Worm (Caenorhabditis elegans): ENCODE data around the gene arf-5.
A peak's percentile ranks its signal among the peaks of the same experiment; 100 is the strongest.
"Not testable (repeated sequence)": the region's sequence is repeated elsewhere in the genome, so short reads cannot be mapped to it uniquely, and the experiment has no call there.

DNA sequence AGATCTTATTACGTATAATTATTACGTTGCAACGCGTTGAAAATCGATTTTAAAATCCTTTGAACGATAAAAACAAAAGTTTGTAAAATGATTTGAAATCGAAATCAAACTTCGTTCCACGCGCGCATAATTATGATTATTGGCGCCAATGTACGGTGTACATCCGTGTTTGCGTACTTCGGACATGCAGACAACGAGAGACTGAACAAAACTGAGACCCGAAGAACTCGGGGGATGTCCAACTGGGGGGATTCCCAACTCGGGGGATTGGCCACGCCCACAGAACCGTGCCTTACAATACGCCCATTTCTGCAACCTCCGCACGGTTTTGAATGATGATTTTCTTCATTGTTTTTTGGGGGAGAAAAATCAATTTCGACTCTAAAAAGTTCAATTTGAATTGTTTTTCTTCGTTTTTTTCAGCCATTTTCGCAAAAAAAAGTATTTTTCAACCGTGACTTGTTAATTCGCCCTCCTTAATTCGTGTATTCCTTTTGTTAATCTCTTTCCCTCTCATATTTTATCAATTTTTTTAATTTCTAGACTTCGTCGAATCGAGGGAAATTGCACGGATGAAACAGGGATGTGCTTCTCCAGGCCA is 35.3 kb upstream of the arf-5 start, which contains the start of gene F20D12.12:
- TF ChIP-seq ceh-44 (GFP tag; IDR thresholded peaks at IDR 0.05) (peak; percentile 96), lsy-2 (tag; optimal IDR thresholded peaks at IDR 0.05) (peak; percentile 70 to 96), tra-1 (GFP tag; IDR thresholded peaks at IDR 0.05) (peak; percentile 87; the same call in 1 of the 2 replicates)
- not testable (repeated sequence) for TF ChIP-seq nhr-11 (tag; optimal IDR thresholded peaks at IDR 0.05); ztf-11 (tag; optimal IDR thresholded peaks at IDR 0.05); pqm-1 (tag; optimal IDR thresholded peaks at IDR 0.05); gei-8 (GFP tag; optimal IDR thresholded peaks at IDR 0.05); sdz-12 (GFP tag; optimal IDR thresholded peaks at IDR 0.05); nhr-76 (tag; optimal IDR thresholded peaks at IDR 0.05); F26F4.8 (GFP tag; conservative IDR thresholded peaks at IDR 0.05); ceh-82 (tag; optimal IDR thresholded peaks at IDR 0.05)

Measured in whole organism, L4 larva.